Worm (Caenorhabditis elegans) whole organism, L3 larva: ENCODE measurements around the gene C01G6.2.

Source experiments
- aly-2 ChIP-seq: fragments of 150-350 bp; optimal IDR thresholded peaks from 2 replicates; lab custom pipeline; 2014; ENCODE audit warnings: missing biosample characterization, missing genetic modification characterization
- ama-1 ChIP-seq: fragments of 150-350 bp; optimal IDR thresholded peaks from 2 replicates; lab custom pipeline; 2018
- ceh-82 ChIP-seq: fragments of 150-350 bp; optimal IDR thresholded peaks from 2 replicates; lab custom pipeline; 2014; ENCODE audit warnings: missing biosample characterization, missing genetic modification characterization
- egl-27 ChIP-seq: sonication (generic microtip); optimal IDR thresholded peaks from 4 replicates; lab custom pipeline; 2017; ENCODE audit warnings: missing biosample characterization, missing genetic modification reagents, missing genetic modification characterization
- elt-1 ChIP-seq: fragments of 150-350 bp; optimal IDR thresholded peaks from 2 replicates; lab custom pipeline; 2014; ENCODE audit warnings: missing biosample characterization, missing genetic modification characterization
- elt-3 ChIP-seq, 3 experiments: fragments of 150-350 bp in 1 of 3; sonication (generic microtip) in 2 of 3; optimal IDR thresholded peaks; 2 replicates in 2 of 3; 4 replicates in 1 of 3; lab custom pipeline; 2014 to 2017; ENCODE audit warnings: missing biosample characterization in 3 of 3, missing genetic modification characterization in 3 of 3
- mml-1 ChIP-seq: fragments of 150-350 bp; sonication (generic microtip); optimal IDR thresholded peaks from 3 replicates; lab custom pipeline; 2014; ENCODE audit warnings: missing biosample characterization, missing genetic modification characterization
- nhr-11 ChIP-seq: fragments of 150-350 bp; optimal IDR thresholded peaks from 2 replicates; lab custom pipeline; 2014; ENCODE audit warnings: missing biosample characterization, missing genetic modification characterization
- nhr-12 ChIP-seq: fragments of 150-350 bp; optimal IDR thresholded peaks from 2 replicates; lab custom pipeline; 2014; ENCODE audit warnings: missing biosample characterization, missing genetic modification characterization
- nhr-237 ChIP-seq: fragments of 150-350 bp; optimal IDR thresholded peaks from 2 replicates; lab custom pipeline; 2014; ENCODE audit warnings: missing biosample characterization, missing genetic modification characterization
- nhr-25 ChIP-seq: sonication (generic microtip); optimal IDR thresholded peaks from 2 replicates; lab custom pipeline; 2017; ENCODE audit warnings: missing biosample characterization, missing genetic modification characterization
- unc-62 ChIP-seq: fragments of 150-350 bp; sonication (generic microtip); optimal IDR thresholded peaks from 4 replicates; lab custom pipeline; 2014; ENCODE audit warnings: missing biosample characterization, missing genetic modification reagents, missing genetic modification characterization
- ztf-11 ChIP-seq: fragments of 150-350 bp; optimal IDR thresholded peaks from 2 replicates; lab custom pipeline; 2014; ENCODE audit warnings: missing biosample characterization, missing genetic modification characterization

ce11 chrII:9281595-9281994 lies 14.7 kb downstream of the C01G6.2 start:
- TF ChIP-seq aly-2 (tag; lab: Kevin White, UChicago) (no peak), elt-1 (tag; lab: Kevin White, UChicago) (no peak), ztf-11 (tag; lab: Kevin White, UChicago) (no peak), unc-62 (GFP tag; lab: Kevin White, UChicago) (no peak), nhr-237 (tag; lab: Kevin White, UChicago) (no peak), nhr-25 (tag; lab: Kevin White, UChicago) (no peak), nhr-12 (tag; lab: Kevin White, UChicago) (no peak), egl-27 (no peak), ceh-82 (tag; lab: Kevin White, UChicago) (no peak), ama-1 (lab: Kevin White, UChicago) (peak; percentile 40), elt-3 (tag; optimal IDR thresholded peaks at IDR 0.05; lab: Kevin White, UChicago) (no peak), nhr-11 (tag; lab: Kevin White, UChicago) (no peak), mml-1 (tag; lab: Kevin White, UChicago) (no peak)
